Fruit fly (Drosophila melanogaster) Kc167 (cell line): ENCODE data around the gene CG15864.

Experiments
- Sin3A ChIP-seq: fragments of >200 bp; optimal IDR thresholded peaks from 2 replicates; lab custom pipeline; 2018; ENCODE audit warnings: missing external identifiers
- h ChIP-seq: fragments of >200 bp; optimal IDR thresholded peaks from 3 replicates; lab custom pipeline; 2018; ENCODE audit warnings: missing external identifiers
- insv ChIP-seq: fragments of >200 bp; optimal IDR thresholded peaks from 3 replicates; lab custom pipeline; 2018; ENCODE audit warnings: missing external identifiers
- psq ChIP-seq: fragments of >200 bp; optimal IDR thresholded peaks from 2 replicates; lab custom pipeline; 2017; ENCODE audit warnings: missing external identifiers

- TF ChIP-seq insv: no peak
- TF ChIP-seq psq (lab: Kevin White, UChicago): no peak
- no peak for TF ChIP-seq Sin3A (lab: Kevin White, UChicago)
- no peak for TF ChIP-seq h
These were observed 22.7 kb upstream of the CG15864 start for dm6 chr3R:8225461-8225971.
